Fruit fly (Drosophila melanogaster) whole organism, embryonic: ENCODE results near the gene CG15283.

ENCODE experiments used
- Ada2b ChIP-seq: fragments of 200-800 bp; sonication (Bioruptor generic); IDR thresholded peaks from 2 replicates; pipeline ENCODE4 v1.3.6; 2022; ENCODE audit warnings: missing biosample characterization, missing genetic modification characterization
- Adf1 ChIP-seq: fragments of 200-800 bp; sonication (Bioruptor generic); IDR thresholded peaks from 2 replicates; pipeline ENCODE4 v1.3.6; 2022; ENCODE audit warnings: missing biosample characterization, missing genetic modification characterization
- Atf-2 ChIP-seq: fragments of 200-800 bp; sonication (Bioruptor generic); optimal IDR thresholded peaks from 2 replicates; lab custom pipeline; 2016; ENCODE audit warnings: missing biosample characterization, missing genetic modification characterization
- B-H2 ChIP-seq: fragments of 200-800 bp; sonication (Bioruptor generic); optimal IDR thresholded peaks from 2 replicates; lab custom pipeline; 2018; ENCODE audit warnings: missing biosample characterization, mild to moderate bottlenecking, missing genetic modification characterization
- CG12071 ChIP-seq: fragments of 200-800 bp; sonication (Bioruptor generic); optimal IDR thresholded peaks from 3 replicates; lab custom pipeline; 2018; ENCODE audit warnings: missing biosample characterization, mild to moderate bottlenecking, missing genetic modification characterization
- CG13775 ChIP-seq: fragments of 200-800 bp; sonication (Bioruptor generic); optimal IDR thresholded peaks from 3 replicates; lab custom pipeline; 2017; ENCODE audit warnings: missing biosample characterization, mild to moderate bottlenecking, missing genetic modification characterization
- CG14667 ChIP-seq: fragments of 200-800 bp; sonication (Bioruptor generic); IDR thresholded peaks from 2 replicates; pipeline ENCODE4 v1.3.6; 2022; ENCODE audit warnings: missing biosample characterization, missing genetic modification characterization
- CG17612 ChIP-seq: fragments of 200-800 bp; sonication (Bioruptor generic); IDR thresholded peaks from 2 replicates; pipeline ENCODE4 v1.3.6; 2022; ENCODE audit warnings: missing biosample characterization, missing genetic modification characterization
- CG17912 ChIP-seq: fragments of 200-800 bp; sonication (Bioruptor generic); optimal IDR thresholded peaks from 2 replicates; lab custom pipeline; 2018; ENCODE audit warnings: missing biosample characterization, mild to moderate bottlenecking, missing genetic modification characterization
- CG2678 ChIP-seq: fragments of 200-800 bp; sonication (Bioruptor generic); optimal IDR thresholded peaks from 3 replicates; lab custom pipeline; 2019; ENCODE audit warnings: missing biosample characterization, mild to moderate bottlenecking, missing genetic modification characterization, moderate library complexity
- CG31388 ChIP-seq: fragments of 200-800 bp; sonication (Bioruptor generic); optimal IDR thresholded peaks from 2 replicates; lab custom pipeline; 2016; ENCODE audit warnings: missing biosample characterization, missing genetic modification characterization
- CG3726 ChIP-seq: fragments of 200-800 bp; sonication (Bioruptor generic); IDR thresholded peaks from 3 replicates; pipeline ENCODE4, ENCODE4 v1.3.6; 2022; ENCODE audit warnings: missing biosample characterization, missing genetic modification characterization
- CG4404 ChIP-seq: fragments of 200-800 bp; sonication (Bioruptor generic); IDR thresholded peaks from 2 replicates; pipeline ENCODE4 v1.3.6; 2022; ENCODE audit warnings: missing biosample characterization, missing genetic modification characterization
- CG5180 ChIP-seq: fragments of 200-800 bp; sonication (Bioruptor generic); optimal IDR thresholded peaks from 3 replicates; lab custom pipeline; 2017; ENCODE audit warnings: missing biosample characterization, missing genetic modification characterization, mild to moderate bottlenecking, moderate library complexity, missing genetic modification reagents
- CG5953 ChIP-seq: fragments of 200-800 bp; sonication (Bioruptor generic); IDR thresholded peaks from 2 replicates; pipeline ENCODE4 v1.3.6; 2022; ENCODE audit warnings: missing biosample characterization, missing genetic modification characterization
- CG7786 ChIP-seq: fragments of 200-800 bp; sonication (Bioruptor generic); optimal IDR thresholded peaks from 2 replicates; lab custom pipeline; 2016; ENCODE audit warnings: missing biosample characterization, missing genetic modification characterization
- CG7963 ChIP-seq: fragments of 200-800 bp; sonication (Bioruptor generic); IDR thresholded peaks from 3 replicates; pipeline ENCODE4 v1.3.6; 2022; ENCODE audit warnings: missing biosample characterization, missing genetic modification characterization; ENCODE audit not compliant: partially characterized antibody
- CG9817 ChIP-seq: fragments of 200-800 bp; sonication (Bioruptor generic); optimal IDR thresholded peaks from 2 replicates; lab custom pipeline; 2018; ENCODE audit warnings: missing biosample characterization, mild to moderate bottlenecking, missing genetic modification characterization, moderate library complexity
- CHES-1-like ChIP-seq: fragments of 200-800 bp; sonication (Bioruptor generic); optimal IDR thresholded peaks from 2 replicates; lab custom pipeline; 2016; ENCODE audit warnings: missing biosample characterization, missing genetic modification characterization
- CoRest ChIP-seq: fragments of 200-800 bp; sonication (Bioruptor generic); optimal IDR thresholded peaks from 3 replicates; lab custom pipeline; 2018; ENCODE audit warnings: missing biosample characterization, mild to moderate bottlenecking, missing genetic modification characterization, moderate library complexity
- Doc2 ChIP-seq: fragments of 200-800 bp; sonication (Bioruptor generic); IDR thresholded peaks from 2 replicates; pipeline ENCODE4 v1.3.6; 2022; ENCODE audit warnings: missing biosample characterization, missing genetic modification characterization
- Doc3 ChIP-seq: fragments of 200-800 bp; sonication (Bioruptor generic); IDR thresholded peaks from 3 replicates; pipeline ENCODE4 v1.3.6; 2022; ENCODE audit warnings: missing biosample characterization, missing genetic modification characterization; ENCODE audit not compliant: partially characterized antibody
- Ets97D ChIP-seq: fragments of 200-800 bp; sonication (Bioruptor generic); optimal IDR thresholded peaks from 3 replicates; lab custom pipeline; 2016; ENCODE audit warnings: missing biosample characterization, missing genetic modification characterization
- GATAe ChIP-seq: fragments of 200-800 bp; sonication (Bioruptor generic); conservative IDR thresholded peaks from 2 replicates; pipeline ENCODE4 v1.3.6; 2022; ENCODE audit warnings: missing biosample characterization, missing genetic modification characterization
- Hr3 ChIP-seq: fragments of 200-800 bp; sonication (Bioruptor generic); optimal IDR thresholded peaks from 3 replicates; lab custom pipeline; 2016; ENCODE audit warnings: missing biosample characterization, missing genetic modification characterization
- Hr51 ChIP-seq, 2 experiments: fragments of 200-800 bp; sonication (Bioruptor generic); optimal IDR thresholded peaks; 2 replicates in 1 of 2; 3 replicates in 1 of 2; lab custom pipeline; 2016 to 2018; ENCODE audit warnings: missing biosample characterization in 2 of 2, missing genetic modification characterization in 2 of 2, mild to moderate bottlenecking in 1 of 2, moderate library complexity in 1 of 2
- MESR4 ChIP-seq: fragments of 200-800 bp; sonication (Bioruptor generic); optimal IDR thresholded peaks from 2 replicates; lab custom pipeline; 2018; ENCODE audit warnings: missing biosample characterization, mild to moderate bottlenecking, missing genetic modification characterization, moderate library complexity
- Meics ChIP-seq: fragments of 200-800 bp; sonication (Bioruptor generic); optimal IDR thresholded peaks from 2 replicates; lab custom pipeline; 2017; ENCODE audit warnings: missing biosample characterization, mild to moderate bottlenecking, missing genetic modification characterization
- Nf-YA ChIP-seq: fragments of 200-800 bp; sonication (Bioruptor generic); IDR thresholded peaks from 2 replicates; pipeline ENCODE4 v1.3.6; 2022; ENCODE audit warnings: missing biosample characterization, missing genetic modification characterization
- Sox100B ChIP-seq: fragments of 200-800 bp; sonication (Bioruptor generic); optimal IDR thresholded peaks from 3 replicates; lab custom pipeline; 2018; ENCODE audit warnings: missing biosample characterization, mild to moderate bottlenecking, missing genetic modification characterization
- Spps ChIP-seq: fragments of 200-800 bp; sonication (Bioruptor generic); optimal IDR thresholded peaks from 2 replicates; lab custom pipeline; 2018; ENCODE audit warnings: missing biosample characterization, mild to moderate bottlenecking, missing genetic modification characterization
- Sry-β ChIP-seq: fragments of 200-800 bp; sonication (Bioruptor generic); optimal IDR thresholded peaks from 2 replicates; lab custom pipeline; 2018; ENCODE audit warnings: missing biosample characterization, mild to moderate bottlenecking, missing genetic modification characterization, moderate library complexity
- al ChIP-seq: fragments of 200-800 bp; sonication (Bioruptor generic); IDR thresholded peaks from 2 replicates; pipeline ENCODE4 v1.3.6; 2022; ENCODE audit warnings: missing biosample characterization, missing genetic modification characterization
- ap ChIP-seq: fragments of 200-800 bp; sonication (Bioruptor generic); IDR thresholded peaks from 2 replicates; pipeline ENCODE4 v1.3.6; 2022; ENCODE audit warnings: missing biosample characterization, missing genetic modification characterization
- cg ChIP-seq: fragments of 200-800 bp; sonication (Bioruptor generic); optimal IDR thresholded peaks from 3 replicates; lab custom pipeline; 2019; ENCODE audit warnings: missing biosample characterization, mild to moderate bottlenecking, missing genetic modification characterization, moderate library complexity
- croc ChIP-seq: fragments of 200-800 bp; sonication (Bioruptor generic); conservative IDR thresholded peaks from 3 replicates; pipeline ENCODE4 v1.3.6; 2022; ENCODE audit warnings: missing biosample characterization, missing genetic modification characterization
- cwo ChIP-seq: fragments of 200-800 bp; sonication (Bioruptor generic); optimal IDR thresholded peaks from 3 replicates; lab custom pipeline; 2017; ENCODE audit warnings: missing biosample characterization, missing genetic modification characterization, mild to moderate bottlenecking, moderate library complexity, missing genetic modification reagents
- esg ChIP-seq: fragments of 200-800 bp; sonication (Bioruptor generic); conservative IDR thresholded peaks from 2 replicates; pipeline ENCODE4 v1.3.6; 2022; ENCODE audit warnings: missing biosample characterization, missing genetic modification characterization
- fd96Cb ChIP-seq: fragments of 200-800 bp; sonication (Bioruptor generic); optimal IDR thresholded peaks from 2 replicates; lab custom pipeline; 2018; ENCODE audit warnings: missing biosample characterization, mild to moderate bottlenecking, missing genetic modification characterization, moderate library complexity
- her ChIP-seq: fragments of 200-800 bp; sonication (Bioruptor generic); optimal IDR thresholded peaks from 2 replicates; lab custom pipeline; 2016; ENCODE audit warnings: missing biosample characterization, missing genetic modification characterization
- lbe ChIP-seq: fragments of 200-800 bp; sonication (Bioruptor generic); optimal IDR thresholded peaks from 2 replicates; lab custom pipeline; 2016; ENCODE audit warnings: missing biosample characterization, mild to moderate bottlenecking, missing genetic modification characterization
- lmd ChIP-seq: fragments of 200-800 bp; sonication (Bioruptor generic); IDR thresholded peaks from 2 replicates; pipeline ENCODE4 v1.3.6; 2022; ENCODE audit warnings: missing biosample characterization, missing genetic modification characterization
- mam ChIP-seq: fragments of 200-800 bp; sonication (Bioruptor generic); optimal IDR thresholded peaks from 3 replicates; lab custom pipeline; 2016; ENCODE audit warnings: missing biosample characterization, missing genetic modification characterization
- pb ChIP-seq: fragments of 200-800 bp; sonication (Bioruptor generic); optimal IDR thresholded peaks from 3 replicates; lab custom pipeline; 2016; ENCODE audit warnings: missing biosample characterization, missing genetic modification characterization
- salm ChIP-seq: fragments of 200-800 bp; sonication (Bioruptor generic); optimal IDR thresholded peaks from 2 replicates; lab custom pipeline; 2018; ENCODE audit warnings: missing biosample characterization, mild to moderate bottlenecking, missing genetic modification characterization
- sc ChIP-seq, 3 experiments: fragments of >200 bp in 2 of 3; fragments of 200-800 bp in 1 of 3; sonication (Bioruptor generic) in 1 of 3; optimal IDR thresholded peaks; 2 replicates in 2 of 3; 3 replicates in 1 of 3; lab custom pipeline; 2017; ENCODE audit warnings: mild to moderate bottlenecking in 1 of 3, missing biosample characterization in 1 of 3, missing genetic modification characterization in 1 of 3, missing genetic modification reagents in 1 of 3
- shn ChIP-seq: fragments of 200-800 bp; sonication (Bioruptor generic); optimal IDR thresholded peaks from 3 replicates; lab custom pipeline; 2016; ENCODE audit warnings: missing biosample characterization, missing genetic modification characterization
- tin ChIP-seq: fragments of 200-800 bp; sonication (Bioruptor generic); optimal IDR thresholded peaks from 3 replicates; lab custom pipeline; 2016; ENCODE audit warnings: missing biosample characterization, missing genetic modification characterization
- tio ChIP-seq: fragments of 200-800 bp; sonication (Bioruptor generic); optimal IDR thresholded peaks from 2 replicates; lab custom pipeline; 2017; ENCODE audit warnings: missing biosample characterization, missing genetic modification characterization, inconsistent platforms
- tx ChIP-seq: fragments of 200-800 bp; sonication (Bioruptor generic); optimal IDR thresholded peaks from 2 replicates; lab custom pipeline; 2016; ENCODE audit warnings: missing biosample characterization, missing genetic modification characterization

Gene CG15283

DNA sequence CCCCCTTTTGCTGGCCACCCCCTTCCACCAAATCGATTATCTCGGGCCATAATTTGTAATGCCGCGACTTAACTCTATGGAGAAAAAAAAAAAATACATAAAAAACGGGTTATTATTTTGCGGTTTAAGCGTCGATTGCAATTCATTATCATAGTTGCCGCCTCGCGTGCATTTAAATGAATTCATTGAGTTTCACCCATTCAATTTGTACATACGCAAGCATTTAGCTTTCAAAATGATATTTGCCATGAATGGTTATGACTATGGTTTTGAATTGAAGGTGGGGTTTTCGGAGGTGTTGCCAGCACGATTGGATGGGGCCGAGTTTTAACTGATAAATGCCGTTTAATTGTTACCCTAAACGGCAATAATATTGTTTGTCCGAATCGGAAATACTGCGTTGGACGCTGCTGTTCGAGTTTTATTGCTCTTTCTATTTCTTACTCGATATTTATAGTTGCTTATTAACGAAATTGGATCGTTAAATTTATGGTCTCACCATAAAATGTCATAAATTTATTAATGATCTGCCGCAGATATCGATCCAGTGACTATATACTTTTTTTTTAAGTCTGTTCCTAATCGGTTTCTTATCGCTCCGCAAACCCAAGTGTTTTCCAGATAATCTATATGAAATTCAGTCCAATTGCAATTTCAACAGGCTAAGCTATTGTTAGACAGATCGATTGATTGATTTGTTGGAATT is 45.8 kb downstream of the CG15283 start (continued):
- TF ChIP-seq croc (no peak), Adf1 (no peak), esg (no peak), CG3726 (no peak), tx (GFP tag; lab: Kevin White, UChicago) (no peak), CG7786 (GFP tag; lab: Kevin White, UChicago) (no peak), Atf-2 (GFP tag; lab: Kevin White, UChicago) (no peak), lbe (GFP tag; lab: Kevin White, UChicago) (no peak), cwo (no peak), tio (GFP tag; lab: Kevin White, UChicago) (no peak), cg (GFP tag; lab: Kevin White, UChicago) (no peak), sc (optimal IDR thresholded peaks at IDR 0.05; lab: Kevin White, UChicago) (no peak), sc (GFP tag; optimal IDR thresholded peaks at IDR 0.05; lab: Kevin White, UChicago) (no peak), fd96Cb (tag; lab: Kevin White, UChicago) (no peak), Doc3 (GFP tag; lab: Robert Waterston, UW) (no peak), Sry-β (no peak), shn (GFP tag; lab: Kevin White, UChicago) (no peak), CG9817 (tag; lab: Kevin White, UChicago) (no peak), B-H2 (no peak), lmd (GFP tag; lab: Robert Waterston, UW) (no peak), CG7963 (GFP tag; lab: Robert Waterston, UW) (no peak), Sox100B (GFP tag; lab: Kevin White, UChicago) (peak; percentile 49), CG31388 (GFP tag; lab: Kevin White, UChicago) (no peak), CG5953 (no peak), salm (tag; lab: Kevin White, UChicago) (peak; percentile 39), CG4404 (GFP tag; lab: Robert Waterston, UW) (no peak), Meics (GFP tag; lab: Kevin White, UChicago) (no peak), Hr3 (no peak), CG17612 (GFP tag; lab: Robert Waterston, UW) (no peak), GATAe (no peak), ap (GFP tag; lab: Robert Waterston, UW) (no peak), her (no peak), Ets97D (GFP tag; lab: Kevin White, UChicago) (no peak), Nf-YA (GFP tag; lab: Robert Waterston, UW) (no peak), Hr51 (GFP tag; optimal IDR thresholded peaks at IDR 0.05; lab: Kevin White, UChicago) (peak in 1 of 2 experiments; percentile 56), tin (GFP tag; lab: Kevin White, UChicago) (no peak), MESR4 (no peak), mam (no peak), CG14667 (GFP tag; lab: Robert Waterston, UW) (no peak), Ada2b (no peak), al (GFP tag; lab: Robert Waterston, UW) (no peak), Doc2 (GFP tag; lab: Robert Waterston, UW) (no peak), pb (GFP tag; lab: Kevin White, UChicago) (no peak), CoRest (tag; lab: Kevin White, UChicago) (no peak), CG12071 (peak; percentile 54), CHES-1-like (GFP tag; lab: Kevin White, UChicago) (no peak), Spps (no peak), CG13775 (peak; percentile 10), CG2678 (peak; percentile 69), CG5180 (GFP tag; lab: Kevin White, UChicago) (no peak), CG17912 (no peak)
